Worm (Caenorhabditis elegans) whole organism, young adult: Measurements from ENCODE around the gene W08F4.3.
"Not testable (repeated sequence)": the region's sequence is repeated elsewhere in the genome, so short reads cannot be mapped to it uniquely, and the experiment has no call there.

ENCODE experiments used
- dpff-1 ChIP-seq: sonication (generic microtip); optimal IDR thresholded peaks from 2 replicates; lab custom pipeline; 2017; ENCODE audit warnings: mild to moderate bottlenecking, missing genetic modification characterization, missing compliant biosample characterization
- unc-62 ChIP-seq: fragments of 150-350 bp; optimal IDR thresholded peaks from 2 replicates; lab custom pipeline; 2014; ENCODE audit warnings: missing biosample characterization, missing genetic modification reagents, missing genetic modification characterization

ce11 chrII:612361-612760 lies 32.0 kb downstream of the W08F4.3 start, which contains the start of gene clec-118:
- not testable (repeated sequence) for TF ChIP-seq dpff-1 (tag; lab: Kevin White, UChicago); unc-62
